Worm (Caenorhabditis elegans) whole organism, early embryonic: ENCODE results near the gene eas-1.

ENCODE experiments used
- aly-1 ChIP-seq: sonication (generic microtip); optimal IDR thresholded peaks from 2 replicates; lab custom pipeline; 2016; ENCODE audit warnings: missing genetic modification characterization, missing compliant biosample characterization
- ama-1 ChIP-seq: fragments of 150-350 bp; optimal IDR thresholded peaks from 2 replicates; lab custom pipeline; 2014
- ceh-13 ChIP-seq: fragments of 200-800 bp; sonication (Bioruptor generic); optimal IDR thresholded peaks from 2 replicates; lab custom pipeline; 2018; ENCODE audit warnings: mild to moderate bottlenecking, missing genetic modification characterization, missing compliant biosample characterization
- hmg-4 ChIP-seq: fragments of 200-800 bp; sonication (Bioruptor generic); optimal IDR thresholded peaks from 2 replicates; lab custom pipeline; 2018; ENCODE audit warnings: mild to moderate bottlenecking, missing genetic modification characterization, missing compliant biosample characterization
- sea-1 ChIP-seq: fragments of 200-800 bp; sonication (Bioruptor generic); conservative IDR thresholded peaks from 2 replicates; pipeline ENCODE4 v1.3.6; 2022; ENCODE audit warnings: missing genetic modification characterization, missing compliant biosample characterization
- tbx-11 ChIP-seq: fragments of 200-800 bp; sonication (Bioruptor generic); IDR thresholded peaks from 2 replicates; pipeline ENCODE4 v1.3.6; 2022; ENCODE audit warnings: missing genetic modification characterization, missing compliant biosample characterization
- tbx-37 ChIP-seq: fragments of 200-800 bp; sonication (Bioruptor generic); conservative IDR thresholded peaks from 2 replicates; pipeline ENCODE4 v1.3.6; 2022; ENCODE audit warnings: missing genetic modification reagents, missing genetic modification characterization, missing compliant biosample characterization
- tra-4 ChIP-seq: sonication (generic microtip); optimal IDR thresholded peaks from 2 replicates; lab custom pipeline; 2017; ENCODE audit warnings: missing genetic modification characterization, missing compliant biosample characterization

ce11 chrII:4762574-4763285 is 22.5 kb downstream of the eas-1 start, which contains the start of gene F26G1.2:
- no peak for TF ChIP-seq aly-1 (tag; lab: Kevin White, UChicago)
- TF ChIP-seq tbx-37: no peak
- no peak for TF ChIP-seq ceh-13 (GFP tag; lab: Kevin White, UChicago)
- no peak for TF ChIP-seq ama-1 (lab: Kevin White, UChicago)
- TF ChIP-seq sea-1 (GFP tag; lab: Robert Waterston, UW): no peak
- TF ChIP-seq hmg-4 (GFP tag; lab: Kevin White, UChicago): no peak
- TF ChIP-seq tra-4 (tag; lab: Kevin White, UChicago): no peak
- TF ChIP-seq tbx-11: no peak
